Fruit fly (Drosophila melanogaster) whole organism, wandering third instar larva: ENCODE measurements around the gene CG4080.

Experiments
- Abd-B ChIP-seq: fragments of >200 bp; optimal IDR thresholded peaks from 2 replicates; lab custom pipeline; 2017; ENCODE audit warnings: missing biosample characterization, missing genetic modification characterization
- CG32264 ChIP-seq: fragments of 200-800 bp; sonication (Bioruptor generic); optimal IDR thresholded peaks from 2 replicates; lab custom pipeline; 2016; ENCODE audit warnings: missing biosample characterization, missing genetic modification characterization
- CG9705 ChIP-seq: fragments of 200-800 bp; sonication (Bioruptor generic); optimal IDR thresholded peaks from 2 replicates; lab custom pipeline; 2018; ENCODE audit warnings: missing biosample characterization, mild to moderate bottlenecking, missing genetic modification characterization
- CrebA ChIP-seq: fragments of 200-800 bp; sonication (Bioruptor generic); optimal IDR thresholded peaks from 2 replicates; lab custom pipeline; 2016; ENCODE audit warnings: missing biosample characterization, mild to moderate bottlenecking, missing genetic modification characterization, borderline replicate concordance
- Dfd ChIP-seq: fragments of >200 bp; optimal IDR thresholded peaks from 2 replicates; lab custom pipeline; 2017; ENCODE audit warnings: missing biosample characterization, missing genetic modification characterization
- Dif ChIP-seq: fragments of 200-275, 200-300 bp; sonication (Bioruptor generic); optimal IDR thresholded peaks from 2 replicates; lab custom pipeline; 2018; ENCODE audit warnings: missing biosample characterization, missing genetic modification characterization; ENCODE audit not compliant: partially characterized antibody
- GATAd ChIP-seq: sonication (Bioruptor generic); optimal IDR thresholded peaks from 2 replicates; lab custom pipeline; 2016; ENCODE audit warnings: missing biosample characterization, missing genetic modification characterization
- HLH106 ChIP-seq: fragments of 200-800 bp; optimal IDR thresholded peaks from 3 replicates; lab custom pipeline; 2019; ENCODE audit warnings: missing biosample characterization, mild to moderate bottlenecking, missing genetic modification characterization, moderate library complexity
- Hnf4 ChIP-seq: fragments of 200-800 bp; sonication (Bioruptor generic); optimal IDR thresholded peaks from 2 replicates; lab custom pipeline; 2016; ENCODE audit warnings: missing biosample characterization, mild to moderate bottlenecking, missing genetic modification characterization
- Hr78 ChIP-seq: fragments of >200 bp; optimal IDR thresholded peaks from 2 replicates; lab custom pipeline; 2017; ENCODE audit warnings: missing biosample characterization, missing genetic modification characterization
- Hr83 ChIP-seq: fragments of 200-300 bp; sonication (Bioruptor generic); optimal IDR thresholded peaks from 2 replicates; lab custom pipeline; 2016; ENCODE audit warnings: missing biosample characterization, mild to moderate bottlenecking, missing genetic modification characterization, moderate library complexity; ENCODE audit not compliant: poor library complexity, severe bottlenecking
- Jra ChIP-seq: sonication (Bioruptor generic); optimal IDR thresholded peaks from 2 replicates; lab custom pipeline; 2016; ENCODE audit warnings: missing biosample characterization, missing genetic modification characterization
- Mio ChIP-seq: sonication (Bioruptor generic); optimal IDR thresholded peaks from 2 replicates; lab custom pipeline; 2016; ENCODE audit warnings: missing biosample characterization, missing genetic modification characterization
- Myc ChIP-seq: fragments of >200 bp; optimal IDR thresholded peaks from 2 replicates; lab custom pipeline; 2017
- OdsH ChIP-seq: fragments of 200-800 bp; sonication (Bioruptor generic); optimal IDR thresholded peaks from 2 replicates; lab custom pipeline; 2016; ENCODE audit warnings: missing biosample characterization, mild to moderate bottlenecking, missing genetic modification characterization
- Rel ChIP-seq, 2 experiments: fragments of 200-800 bp; sonication (Bioruptor generic) in 1 of 2; optimal IDR thresholded peaks; 2 replicates in 1 of 2; 3 replicates in 1 of 2; lab custom pipeline; 2016 to 2019; ENCODE audit warnings: mild to moderate bottlenecking in 2 of 2, missing biosample characterization in 2 of 2, missing genetic modification characterization in 2 of 2, moderate library complexity in 1 of 2
- Sp1 ChIP-seq: fragments of 200-800 bp; sonication (Bioruptor generic); optimal IDR thresholded peaks from 3 replicates; lab custom pipeline; 2019; ENCODE audit warnings: missing biosample characterization, mild to moderate bottlenecking, missing genetic modification characterization, moderate library complexity
- Vsx2 ChIP-seq: fragments of 200-300, 225-300 bp; sonication (Bioruptor generic); optimal IDR thresholded peaks from 2 replicates; lab custom pipeline; 2018; ENCODE audit warnings: missing biosample characterization, missing genetic modification characterization; ENCODE audit not compliant: partially characterized antibody
- br ChIP-seq: fragments of 200-800 bp; sonication (Bioruptor generic); optimal IDR thresholded peaks from 2 replicates; lab custom pipeline; 2016; ENCODE audit warnings: missing biosample characterization, missing genetic modification characterization
- brk ChIP-seq: fragments of 200-800 bp; sonication (Bioruptor generic); optimal IDR thresholded peaks from 2 replicates; lab custom pipeline; 2016; ENCODE audit warnings: missing biosample characterization, mild to moderate bottlenecking, missing genetic modification characterization
- dl ChIP-seq, 2 experiments: fragments of 175-275, 200-275 bp in 1 of 2; fragments of 200-275 bp in 1 of 2; sonication (Bioruptor generic); optimal IDR thresholded peaks; lab custom pipeline; 2018; ENCODE audit warnings: mild to moderate bottlenecking in 2 of 2, missing biosample characterization in 2 of 2, missing genetic modification characterization in 2 of 2, moderate library complexity in 2 of 2; ENCODE audit not compliant: partially characterized antibody in 2 of 2, insufficient read depth in 1 of 2
- dmrt93B ChIP-seq: fragments of 200-800 bp; sonication (Bioruptor generic); optimal IDR thresholded peaks from 2 replicates; lab custom pipeline; 2018; ENCODE audit warnings: missing biosample characterization, mild to moderate bottlenecking, missing genetic modification characterization
- dsf ChIP-seq: sonication (Bioruptor generic); optimal IDR thresholded peaks from 2 replicates; lab custom pipeline; 2016; ENCODE audit warnings: missing biosample characterization, missing genetic modification characterization, borderline replicate concordance
- ey ChIP-seq: fragments of 200-800 bp; sonication (Bioruptor generic); optimal IDR thresholded peaks from 2 replicates; lab custom pipeline; 2016; ENCODE audit warnings: missing biosample characterization, missing genetic modification characterization
- foxo ChIP-seq, 2 experiments: fragments of 200-800 bp; sonication (Bioruptor generic); optimal IDR thresholded peaks; 2 replicates in 1 of 2; 3 replicates in 1 of 2; lab custom pipeline; 2016 to 2017; ENCODE audit warnings: missing biosample characterization in 2 of 2, missing genetic modification characterization in 2 of 2
- fru ChIP-seq: fragments of 200-800 bp; sonication (Bioruptor generic); optimal IDR thresholded peaks from 3 replicates; lab custom pipeline; 2016; ENCODE audit warnings: missing biosample characterization, mild to moderate bottlenecking, missing genetic modification characterization
- h ChIP-seq: fragments of 200-800 bp; sonication (Bioruptor generic); optimal IDR thresholded peaks from 3 replicates; lab custom pipeline; 2016; ENCODE audit warnings: missing biosample characterization, mild to moderate bottlenecking, missing genetic modification characterization
- jim ChIP-seq: fragments of 175-275, 200-325 bp; sonication (Bioruptor generic); optimal IDR thresholded peaks from 2 replicates; lab custom pipeline; 2016; ENCODE audit warnings: missing biosample characterization, mild to moderate bottlenecking, missing genetic modification characterization
- lola ChIP-seq: fragments of >200 bp; optimal IDR thresholded peaks from 2 replicates; lab custom pipeline; 2017; ENCODE audit warnings: missing biosample characterization, missing genetic modification characterization
- pan ChIP-seq: fragments of >200 bp; optimal IDR thresholded peaks from 2 replicates; lab custom pipeline; 2017
- psq ChIP-seq: fragments of 200-800 bp; sonication (Bioruptor generic); optimal IDR thresholded peaks from 3 replicates; lab custom pipeline; 2017; ENCODE audit warnings: missing biosample characterization, mild to moderate bottlenecking, missing genetic modification characterization, moderate library complexity
- rgr ChIP-seq: fragments of 200-800 bp; sonication (Bioruptor generic); optimal IDR thresholded peaks from 3 replicates; lab custom pipeline; 2016; ENCODE audit warnings: missing biosample characterization, mild to moderate bottlenecking, missing genetic modification characterization
- sage ChIP-seq: fragments of 200-800 bp; sonication (Bioruptor generic); optimal IDR thresholded peaks from 2 replicates; lab custom pipeline; 2016; ENCODE audit warnings: missing biosample characterization, mild to moderate bottlenecking, missing genetic modification characterization
- sv ChIP-seq: fragments of 200-800 bp; sonication (Bioruptor generic); optimal IDR thresholded peaks from 3 replicates; lab custom pipeline; 2016; ENCODE audit warnings: missing biosample characterization, missing genetic modification characterization
- tai ChIP-seq: sonication (Bioruptor generic); optimal IDR thresholded peaks from 2 replicates; lab custom pipeline; 2016; ENCODE audit warnings: missing biosample characterization, missing genetic modification characterization
- usp ChIP-seq: fragments of >200 bp; optimal IDR thresholded peaks from 2 replicates; lab custom pipeline; 2017; ENCODE audit warnings: missing biosample characterization, missing genetic modification characterization
- woc ChIP-seq: sonication (Bioruptor generic); optimal IDR thresholded peaks from 2 replicates; lab custom pipeline; 2016; ENCODE audit warnings: missing biosample characterization, mild to moderate bottlenecking, missing genetic modification characterization

Gene CG4080

DNA sequence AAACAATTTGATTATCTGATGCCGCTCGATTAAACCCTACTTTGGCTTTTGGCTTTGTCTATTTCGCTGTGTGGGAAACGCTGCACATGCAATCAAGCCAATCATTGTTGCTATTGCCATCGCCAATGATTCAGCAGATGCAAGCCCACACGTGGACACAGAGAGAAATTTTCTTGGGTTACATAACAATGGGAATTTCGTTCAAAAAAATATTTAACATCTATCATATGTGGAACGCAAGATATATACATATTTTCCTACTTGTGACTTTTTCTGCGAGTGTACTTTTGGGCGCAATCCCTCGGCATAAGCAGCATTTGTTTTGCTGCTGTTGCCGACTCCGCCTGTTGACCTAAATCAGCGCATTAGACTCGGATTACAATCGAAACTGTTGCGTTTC is 20.3 kb upstream of the CG4080 start:
- TF ChIP-seq h = peak; percentile 37
- no peak for TF ChIP-seq sv

DNA sequence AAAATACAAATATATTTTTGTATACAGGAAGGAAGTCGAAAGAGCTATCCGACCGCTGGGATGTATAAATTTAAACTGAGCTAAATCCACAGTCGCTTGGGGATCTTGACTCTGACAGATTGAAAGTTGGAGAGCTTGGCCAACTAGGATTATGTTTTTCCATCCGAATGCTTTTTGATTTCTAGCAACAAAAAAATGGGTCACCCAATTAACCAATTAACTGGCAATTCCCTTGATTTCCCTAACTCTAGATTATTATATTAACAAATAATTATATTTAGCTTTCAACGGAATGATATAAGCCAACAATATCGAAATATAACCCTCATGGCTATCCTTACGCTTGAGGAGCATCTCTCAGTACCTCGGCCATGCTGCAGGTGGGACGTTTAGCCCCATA is 18.3 kb upstream of the CG4080 start, which contains the start of gene CG3982:
Gene CG3982, minus strand, starts transcription at position 101 of the 400 bp plus-strand sequence.
- TF ChIP-seq h = no peak
- no peak for TF ChIP-seq Hr78 (GFP tag; lab: Kevin White, UChicago)
- TF ChIP-seq OdsH (GFP tag; lab: Kevin White, UChicago) = no peak
- TF ChIP-seq Dfd (GFP tag; lab: Kevin White, UChicago) = no peak
- no peak for TF ChIP-seq foxo (GFP tag; optimal IDR thresholded peaks at IDR 0.05; lab: Kevin White, UChicago)
- TF ChIP-seq Myc = no peak
- TF ChIP-seq, all 38 proteins: peak for 0

- TF ChIP-seq ey (GFP tag; lab: Kevin White, UChicago) = peak; percentile 81
- peak; percentile 76 for TF ChIP-seq Sp1
- TF ChIP-seq Dif (GFP tag; lab: Kevin White, UChicago) = no peak
- no peak for TF ChIP-seq pan
- no peak for TF ChIP-seq tai
- TF ChIP-seq Rel (GFP tag; optimal IDR thresholded peaks at IDR 0.05; lab: Kevin White, UChicago) = no peak
- peak; percentile 60 for TF ChIP-seq Rel (tag; optimal IDR thresholded peaks at IDR 0.05; lab: Kevin White, UChicago)
- no peak for TF ChIP-seq Hr78 (GFP tag; lab: Kevin White, UChicago)
- peak; percentile 84 for TF ChIP-seq HLH106 (tag; lab: Kevin White, UChicago)
- TF ChIP-seq Myc = no peak
- TF ChIP-seq Hr83 (GFP tag; lab: Kevin White, UChicago) = peak; percentile 22
- no peak for TF ChIP-seq lola
- TF ChIP-seq CG9705 (GFP tag; lab: Kevin White, UChicago) = peak; percentile 77
- TF ChIP-seq GATAd (GFP tag; lab: Kevin White, UChicago) = peak; percentile 22
- TF ChIP-seq psq (GFP tag; lab: Kevin White, UChicago) = peak; percentile 58
- peak; percentile 81 for TF ChIP-seq sv
- TF ChIP-seq dsf (GFP tag; lab: Kevin White, UChicago) = peak; percentile 71
- peak in 1 of 2 experiments; percentile 86 for TF ChIP-seq foxo (GFP tag; optimal IDR thresholded peaks at IDR 0.05; lab: Kevin White, UChicago)
- peak; percentile 78 for TF ChIP-seq br (GFP tag; lab: Kevin White, UChicago)
- peak; percentile 77 for TF ChIP-seq Jra (GFP tag; lab: Kevin White, UChicago)
- peak; percentile 86 for TF ChIP-seq brk
- peak; percentile 77 for TF ChIP-seq h
- peak; percentile 88 for TF ChIP-seq rgr (GFP tag; lab: Kevin White, UChicago)
- peak; percentile 66 for TF ChIP-seq woc
- TF ChIP-seq Vsx2 (GFP tag; lab: Kevin White, UChicago) = no peak
- TF ChIP-seq Hnf4 (GFP tag; lab: Kevin White, UChicago) = peak; percentile 77
- TF ChIP-seq fru (GFP tag; lab: Kevin White, UChicago) = peak; percentile 61
- TF ChIP-seq OdsH (GFP tag; lab: Kevin White, UChicago) = peak; percentile 77
- TF ChIP-seq Dfd (GFP tag; lab: Kevin White, UChicago) = no peak
- TF ChIP-seq sage (GFP tag; lab: Kevin White, UChicago) = peak; percentile 56
These were observed 11.9 kb upstream of the CG4080 start, which contains the start of the genes CG4022 and Cpsf5 for dm6 chr3L:9410754-9411423. CG4022 (minus strand) TSS chr3L:9410832. Cpsf5 (plus strand) TSS chr3L:9411038.

dm6 chr3L:9410030-9410589 is 11.1 kb upstream of the CG4080 start:
- no peak for TF ChIP-seq woc
- no peak for TF ChIP-seq CG32264 (GFP tag; lab: Kevin White, UChicago)
- no peak for TF ChIP-seq sage (GFP tag; lab: Kevin White, UChicago)
- no peak for TF ChIP-seq usp
- peak; percentile 15 for TF ChIP-seq psq (GFP tag; lab: Kevin White, UChicago)

DNA sequence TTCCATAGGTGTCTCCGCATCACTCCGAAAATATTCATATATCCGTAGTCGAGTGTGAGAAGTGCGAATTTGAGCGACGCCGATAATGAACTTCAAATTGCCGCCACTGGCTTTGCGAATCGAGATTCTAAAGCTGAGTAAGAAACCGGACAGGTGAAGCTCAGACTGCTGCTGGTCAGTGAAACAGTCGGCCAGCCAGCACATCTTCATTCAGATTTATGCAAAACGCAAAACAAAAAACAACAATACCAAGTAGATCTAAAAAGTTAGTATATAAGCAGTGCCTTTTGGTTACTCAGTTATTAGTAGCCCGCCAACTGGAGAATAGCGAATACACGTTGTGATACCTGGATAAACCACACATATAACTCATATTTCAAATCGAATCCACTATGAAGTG is 5.5 kb upstream of the CG4080 start, which contains the start of gene Cpr67B:
Gene Cpr67B, plus strand, starts transcription at position 301 of the 400 bp plus-strand sequence.
- TF ChIP-seq Dfd (GFP tag; lab: Kevin White, UChicago) (no peak), Abd-B (GFP tag; lab: Kevin White, UChicago) (no peak), rgr (GFP tag; lab: Kevin White, UChicago) (no peak), Dif (GFP tag; lab: Kevin White, UChicago) (no peak), jim (GFP tag; lab: Kevin White, UChicago) (no peak), br (GFP tag; lab: Kevin White, UChicago) (no peak), CrebA (GFP tag; lab: Kevin White, UChicago) (no peak), Hr83 (GFP tag; lab: Kevin White, UChicago) (no peak), Jra (GFP tag; lab: Kevin White, UChicago) (no peak), Mio (GFP tag; lab: Kevin White, UChicago) (no peak), dmrt93B (GFP tag; lab: Kevin White, UChicago) (no peak), GATAd (GFP tag; lab: Kevin White, UChicago) (no peak), foxo (GFP tag; optimal IDR thresholded peaks at IDR 0.05; lab: Kevin White, UChicago) (no peak), woc (no peak), dl (GFP tag; optimal IDR thresholded peaks at IDR 0.05; lab: Kevin White, UChicago; ENCODE audit: insufficient read depth in 1 of 2, partially characterized antibody in 2 of 2) (no peak), usp (no peak), Myc (no peak), sage (GFP tag; lab: Kevin White, UChicago) (no peak), lola (no peak)
